Fruit fly (Drosophila melanogaster) whole organism, wandering third instar larva: Measurements from ENCODE around the gene Uch-L5.

Experiments
- Abd-B ChIP-seq: fragments of >200 bp; optimal IDR thresholded peaks from 2 replicates; lab custom pipeline; 2017; ENCODE audit warnings: missing biosample characterization, missing genetic modification characterization
- CG32264 ChIP-seq: fragments of 200-800 bp; sonication (Bioruptor generic); optimal IDR thresholded peaks from 2 replicates; lab custom pipeline; 2016; ENCODE audit warnings: missing biosample characterization, missing genetic modification characterization
- CG9705 ChIP-seq: fragments of 200-800 bp; sonication (Bioruptor generic); optimal IDR thresholded peaks from 2 replicates; lab custom pipeline; 2018; ENCODE audit warnings: missing biosample characterization, mild to moderate bottlenecking, missing genetic modification characterization
- CrebA ChIP-seq: fragments of 200-800 bp; sonication (Bioruptor generic); optimal IDR thresholded peaks from 2 replicates; lab custom pipeline; 2016; ENCODE audit warnings: missing biosample characterization, mild to moderate bottlenecking, missing genetic modification characterization, borderline replicate concordance
- Dfd ChIP-seq: fragments of >200 bp; optimal IDR thresholded peaks from 2 replicates; lab custom pipeline; 2017; ENCODE audit warnings: missing biosample characterization, missing genetic modification characterization
- GATAd ChIP-seq: sonication (Bioruptor generic); optimal IDR thresholded peaks from 2 replicates; lab custom pipeline; 2016; ENCODE audit warnings: missing biosample characterization, missing genetic modification characterization
- HLH106 ChIP-seq: fragments of 200-800 bp; optimal IDR thresholded peaks from 3 replicates; lab custom pipeline; 2019; ENCODE audit warnings: missing biosample characterization, mild to moderate bottlenecking, missing genetic modification characterization, moderate library complexity
- Hnf4 ChIP-seq: fragments of 200-800 bp; sonication (Bioruptor generic); optimal IDR thresholded peaks from 2 replicates; lab custom pipeline; 2016; ENCODE audit warnings: missing biosample characterization, mild to moderate bottlenecking, missing genetic modification characterization
- Hr78 ChIP-seq: fragments of >200 bp; optimal IDR thresholded peaks from 2 replicates; lab custom pipeline; 2017; ENCODE audit warnings: missing biosample characterization, missing genetic modification characterization
- Hr83 ChIP-seq: fragments of 200-300 bp; sonication (Bioruptor generic); optimal IDR thresholded peaks from 2 replicates; lab custom pipeline; 2016; ENCODE audit warnings: missing biosample characterization, mild to moderate bottlenecking, missing genetic modification characterization, moderate library complexity; ENCODE audit not compliant: poor library complexity, severe bottlenecking
- Jra ChIP-seq: sonication (Bioruptor generic); optimal IDR thresholded peaks from 2 replicates; lab custom pipeline; 2016; ENCODE audit warnings: missing biosample characterization, missing genetic modification characterization
- Mio ChIP-seq: sonication (Bioruptor generic); optimal IDR thresholded peaks from 2 replicates; lab custom pipeline; 2016; ENCODE audit warnings: missing biosample characterization, missing genetic modification characterization
- Myc ChIP-seq: fragments of >200 bp; optimal IDR thresholded peaks from 2 replicates; lab custom pipeline; 2017
- N ChIP-seq: fragments of >200 bp; optimal IDR thresholded peaks from 2 replicates; lab custom pipeline; 2018; ENCODE audit warnings: missing biosample characterization, missing external identifiers, missing genetic modification characterization
- OdsH ChIP-seq: fragments of 200-800 bp; sonication (Bioruptor generic); optimal IDR thresholded peaks from 2 replicates; lab custom pipeline; 2016; ENCODE audit warnings: missing biosample characterization, mild to moderate bottlenecking, missing genetic modification characterization
- Rel ChIP-seq, 2 experiments: fragments of 200-800 bp; sonication (Bioruptor generic) in 1 of 2; optimal IDR thresholded peaks; 2 replicates in 1 of 2; 3 replicates in 1 of 2; lab custom pipeline; 2016 to 2019; ENCODE audit warnings: mild to moderate bottlenecking in 2 of 2, missing biosample characterization in 2 of 2, missing genetic modification characterization in 2 of 2, moderate library complexity in 1 of 2
- Sp1 ChIP-seq: fragments of 200-800 bp; sonication (Bioruptor generic); optimal IDR thresholded peaks from 3 replicates; lab custom pipeline; 2019; ENCODE audit warnings: missing biosample characterization, mild to moderate bottlenecking, missing genetic modification characterization, moderate library complexity
- Vsx2 ChIP-seq: fragments of 200-300, 225-300 bp; sonication (Bioruptor generic); optimal IDR thresholded peaks from 2 replicates; lab custom pipeline; 2018; ENCODE audit warnings: missing biosample characterization, missing genetic modification characterization; ENCODE audit not compliant: partially characterized antibody
- br ChIP-seq: fragments of 200-800 bp; sonication (Bioruptor generic); optimal IDR thresholded peaks from 2 replicates; lab custom pipeline; 2016; ENCODE audit warnings: missing biosample characterization, missing genetic modification characterization
- brk ChIP-seq: fragments of 200-800 bp; sonication (Bioruptor generic); optimal IDR thresholded peaks from 2 replicates; lab custom pipeline; 2016; ENCODE audit warnings: missing biosample characterization, mild to moderate bottlenecking, missing genetic modification characterization
- dmrt93B ChIP-seq: fragments of 200-800 bp; sonication (Bioruptor generic); optimal IDR thresholded peaks from 2 replicates; lab custom pipeline; 2018; ENCODE audit warnings: missing biosample characterization, mild to moderate bottlenecking, missing genetic modification characterization
- dsf ChIP-seq: sonication (Bioruptor generic); optimal IDR thresholded peaks from 2 replicates; lab custom pipeline; 2016; ENCODE audit warnings: missing biosample characterization, missing genetic modification characterization, borderline replicate concordance
- ey ChIP-seq: fragments of 200-800 bp; sonication (Bioruptor generic); optimal IDR thresholded peaks from 2 replicates; lab custom pipeline; 2016; ENCODE audit warnings: missing biosample characterization, missing genetic modification characterization
- foxo ChIP-seq, 2 experiments: fragments of 200-800 bp; sonication (Bioruptor generic); optimal IDR thresholded peaks; 2 replicates in 1 of 2; 3 replicates in 1 of 2; lab custom pipeline; 2016 to 2017; ENCODE audit warnings: missing biosample characterization in 2 of 2, missing genetic modification characterization in 2 of 2
- fru ChIP-seq: fragments of 200-800 bp; sonication (Bioruptor generic); optimal IDR thresholded peaks from 3 replicates; lab custom pipeline; 2016; ENCODE audit warnings: missing biosample characterization, mild to moderate bottlenecking, missing genetic modification characterization
- h ChIP-seq: fragments of 200-800 bp; sonication (Bioruptor generic); optimal IDR thresholded peaks from 3 replicates; lab custom pipeline; 2016; ENCODE audit warnings: missing biosample characterization, mild to moderate bottlenecking, missing genetic modification characterization
- jim ChIP-seq: fragments of 175-275, 200-325 bp; sonication (Bioruptor generic); optimal IDR thresholded peaks from 2 replicates; lab custom pipeline; 2016; ENCODE audit warnings: missing biosample characterization, mild to moderate bottlenecking, missing genetic modification characterization
- lola ChIP-seq: fragments of >200 bp; optimal IDR thresholded peaks from 2 replicates; lab custom pipeline; 2017; ENCODE audit warnings: missing biosample characterization, missing genetic modification characterization
- pan ChIP-seq: fragments of >200 bp; optimal IDR thresholded peaks from 2 replicates; lab custom pipeline; 2017
- psq ChIP-seq: fragments of 200-800 bp; sonication (Bioruptor generic); optimal IDR thresholded peaks from 3 replicates; lab custom pipeline; 2017; ENCODE audit warnings: missing biosample characterization, mild to moderate bottlenecking, missing genetic modification characterization, moderate library complexity
- rgr ChIP-seq: fragments of 200-800 bp; sonication (Bioruptor generic); optimal IDR thresholded peaks from 3 replicates; lab custom pipeline; 2016; ENCODE audit warnings: missing biosample characterization, mild to moderate bottlenecking, missing genetic modification characterization
- sage ChIP-seq: fragments of 200-800 bp; sonication (Bioruptor generic); optimal IDR thresholded peaks from 2 replicates; lab custom pipeline; 2016; ENCODE audit warnings: missing biosample characterization, mild to moderate bottlenecking, missing genetic modification characterization
- sv ChIP-seq: fragments of 200-800 bp; sonication (Bioruptor generic); optimal IDR thresholded peaks from 3 replicates; lab custom pipeline; 2016; ENCODE audit warnings: missing biosample characterization, missing genetic modification characterization
- tai ChIP-seq: sonication (Bioruptor generic); optimal IDR thresholded peaks from 2 replicates; lab custom pipeline; 2016; ENCODE audit warnings: missing biosample characterization, missing genetic modification characterization
- usp ChIP-seq: fragments of >200 bp; optimal IDR thresholded peaks from 2 replicates; lab custom pipeline; 2017; ENCODE audit warnings: missing biosample characterization, missing genetic modification characterization
- woc ChIP-seq: sonication (Bioruptor generic); optimal IDR thresholded peaks from 2 replicates; lab custom pipeline; 2016; ENCODE audit warnings: missing biosample characterization, mild to moderate bottlenecking, missing genetic modification characterization

Gene Uch-L5

dm6 chr3L:9442625-9443282 is 34.0 kb downstream of the Uch-L5 start, which contains the start of gene Srg3:
TSS of gene Srg3 (plus strand) at chr3L:9443232.
- no peak for TF ChIP-seq Hr83 (GFP tag; lab: Kevin White, UChicago)
- no peak for TF ChIP-seq psq
- no peak for TF ChIP-seq Jra
- TF ChIP-seq dsf (GFP tag; lab: Kevin White, UChicago), result no peak
- TF ChIP-seq CrebA, result no peak
- TF ChIP-seq lola, result no peak
- TF ChIP-seq N, result no peak
- no peak for TF ChIP-seq CG9705
- no peak for TF ChIP-seq Mio (GFP tag; lab: Kevin White, UChicago)

dm6 chr3L:9441907-9442479 is 34.8 kb downstream of the Uch-L5 start, which contains the start of the genes Bet3 and Nf-YA:
TSS of gene Bet3 (minus strand) at chr3L:9442267.
TSS of gene Nf-YA (minus strand) at chr3L:9442267.
- TF ChIP-seq woc (GFP tag; lab: Kevin White, UChicago) (peak; percentile 41), sv (GFP tag; lab: Kevin White, UChicago) (no peak), Sp1 (GFP tag; lab: Kevin White, UChicago) (peak; percentile 36), HLH106 (tag; lab: Kevin White, UChicago) (peak; percentile 39), br (GFP tag; lab: Kevin White, UChicago) (no peak), CG32264 (GFP tag; lab: Kevin White, UChicago) (no peak), Myc (no peak), Hnf4 (peak; percentile 34), jim (GFP tag; lab: Kevin White, UChicago) (no peak), foxo (GFP tag; optimal IDR thresholded peaks at IDR 0.05; lab: Kevin White, UChicago) (peak in 1 of 2 experiments; percentile 56), rgr (GFP tag; lab: Kevin White, UChicago) (peak; percentile 58), GATAd (GFP tag; lab: Kevin White, UChicago) (no peak), Vsx2 (GFP tag; lab: Kevin White, UChicago) (no peak), psq (no peak), pan (lab: Kevin White, UChicago) (no peak), Rel (GFP tag; optimal IDR thresholded peaks at IDR 0.05; lab: Kevin White, UChicago) (no peak), Rel (tag; optimal IDR thresholded peaks at IDR 0.05; lab: Kevin White, UChicago) (peak; percentile 52), h (GFP tag; lab: Kevin White, UChicago) (peak; percentile 9), Jra (peak; percentile 64), Hr83 (GFP tag; lab: Kevin White, UChicago) (peak; percentile 80), sage (GFP tag; lab: Kevin White, UChicago) (no peak), Abd-B (GFP tag; lab: Kevin White, UChicago) (no peak), dsf (GFP tag; lab: Kevin White, UChicago) (peak; percentile 3)

- TF ChIP-seq lola (no peak), foxo (GFP tag; optimal IDR thresholded peaks at IDR 0.05; lab: Kevin White, UChicago) (no peak), Dfd (GFP tag; lab: Kevin White, UChicago) (peak; percentile 78)
Observed at dm6 chr3L:9438858-9439257, 37.9 kb downstream of the Uch-L5 start.

- TF ChIP-seq usp (GFP tag; lab: Kevin White, UChicago) (no peak), Dfd (GFP tag; lab: Kevin White, UChicago) (no peak), h (GFP tag; lab: Kevin White, UChicago) (peak; percentile 4), Rel (GFP tag; optimal IDR thresholded peaks at IDR 0.05; lab: Kevin White, UChicago) (no peak), Rel (tag; optimal IDR thresholded peaks at IDR 0.05; lab: Kevin White, UChicago) (peak; percentile 73)
Observed at dm6 chr3L:9435831-9436230, 40.9 kb downstream of the Uch-L5 start.

- TF ChIP-seq CG9705, result no peak
- TF ChIP-seq Myc, result no peak
- no peak for TF ChIP-seq Hr78 (GFP tag; lab: Kevin White, UChicago)
- TF ChIP-seq lola, result no peak
- no peak for TF ChIP-seq Vsx2 (GFP tag; lab: Kevin White, UChicago)
- peak; percentile 26 for TF ChIP-seq CG32264 (GFP tag; lab: Kevin White, UChicago)
- peak; percentile 53 for TF ChIP-seq sv (GFP tag; lab: Kevin White, UChicago)
- TF ChIP-seq N, result no peak
- TF ChIP-seq tai (GFP tag; lab: Kevin White, UChicago), result no peak
- TF ChIP-seq OdsH (GFP tag; lab: Kevin White, UChicago), result peak; percentile 65
- TF ChIP-seq psq, result peak; percentile 37
- TF ChIP-seq fru, result peak; percentile 50
- TF ChIP-seq rgr (GFP tag; lab: Kevin White, UChicago), result peak; percentile 70
- TF ChIP-seq sage (GFP tag; lab: Kevin White, UChicago), result peak; percentile 31
- TF ChIP-seq pan (lab: Kevin White, UChicago), result no peak
- TF ChIP-seq usp (GFP tag; lab: Kevin White, UChicago), result no peak
- TF ChIP-seq Jra, result peak; percentile 59
- no peak for TF ChIP-seq brk
- no peak for TF ChIP-seq jim (GFP tag; lab: Kevin White, UChicago)
- peak; percentile 74 for TF ChIP-seq Hnf4
- no peak for TF ChIP-seq Rel (GFP tag; optimal IDR thresholded peaks at IDR 0.05; lab: Kevin White, UChicago)
- peak; percentile 26 for TF ChIP-seq Rel (tag; optimal IDR thresholded peaks at IDR 0.05; lab: Kevin White, UChicago)
- no peak for TF ChIP-seq Dfd (GFP tag; lab: Kevin White, UChicago)
- TF ChIP-seq Mio (GFP tag; lab: Kevin White, UChicago), result no peak
- TF ChIP-seq br (GFP tag; lab: Kevin White, UChicago), result peak; percentile 55
- TF ChIP-seq ey (GFP tag; lab: Kevin White, UChicago), result peak; percentile 65
- TF ChIP-seq Sp1 (GFP tag; lab: Kevin White, UChicago), result peak; percentile 13
- peak; percentile 38 to 82 for TF ChIP-seq foxo (GFP tag; optimal IDR thresholded peaks at IDR 0.05; lab: Kevin White, UChicago)
- no peak for TF ChIP-seq dsf (GFP tag; lab: Kevin White, UChicago)
- no peak for TF ChIP-seq dmrt93B (GFP tag; lab: Kevin White, UChicago)
Observed at dm6 chr3L:9435315-9435714, 41.5 kb downstream of the Uch-L5 start, which contains the start of gene CG42526. TSS of gene CG42526 (minus strand) at chr3L:9435399.
